Worm (Caenorhabditis elegans) whole organism, L1 larva: ENCODE results near the gene ceh-19.

Experiments
- alr-1 ChIP-seq: fragments of 200-800 bp; sonication (Bioruptor generic); optimal IDR thresholded peaks from 2 replicates; lab custom pipeline; 2018; ENCODE audit warnings: borderline replicate concordance, mild to moderate bottlenecking, missing genetic modification characterization, missing compliant biosample characterization
- aly-2 ChIP-seq: fragments of 150-350 bp; optimal IDR thresholded peaks from 2 replicates; lab custom pipeline; 2014; ENCODE audit warnings: missing biosample characterization, missing genetic modification characterization
- lin-13 ChIP-seq: fragments of 150-350 bp; optimal IDR thresholded peaks from 2 replicates; lab custom pipeline; 2014; ENCODE audit warnings: missing biosample characterization, missing genetic modification reagents, missing genetic modification characterization
- zip-4 ChIP-seq: fragments of 200-800 bp; sonication (Bioruptor generic); optimal IDR thresholded peaks from 2 replicates; lab custom pipeline; 2018; ENCODE audit warnings: mild to moderate bottlenecking, missing genetic modification characterization, moderate library complexity, missing compliant biosample characterization

- TF ChIP-seq aly-2 (tag; lab: Kevin White, UChicago), result no peak
- TF ChIP-seq lin-13 (GFP tag; lab: Kevin White, UChicago), result no peak
- no peak for TF ChIP-seq zip-4 (GFP tag; lab: Kevin White, UChicago)
- no peak for TF ChIP-seq alr-1 (tag; lab: Kevin White, UChicago)
Measured at ce11 chrIV:7916907-7917306, 38.8 kb downstream of the ceh-19 start.
